Worm (Caenorhabditis elegans): ENCODE measurements around the gene Y71H2AM.11.

DNA sequence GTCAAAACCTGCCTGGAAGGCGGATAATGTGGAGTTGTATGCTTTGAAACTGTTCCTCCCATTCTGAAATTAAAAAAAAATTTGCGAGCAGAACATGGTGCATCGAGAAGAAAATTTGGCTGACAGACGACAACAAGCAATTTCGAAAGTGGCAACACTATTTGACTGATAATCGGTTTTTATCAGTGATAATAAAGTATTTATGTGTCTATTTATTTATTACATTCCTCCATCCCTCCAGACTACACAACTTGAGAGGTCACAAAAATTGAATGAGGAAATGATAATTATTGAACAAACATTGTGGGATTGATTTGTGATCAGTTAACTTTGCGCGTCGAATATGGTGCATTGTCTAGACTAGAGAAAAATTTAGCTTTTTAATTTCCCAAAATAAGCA is 14.6 kb upstream of the Y71H2AM.11 start, which contains the start of gene cest-25:
- no peak for TF ChIP-seq klf-2 (GFP tag; conservative IDR thresholded peaks at IDR 0.05)
- no peak for TF ChIP-seq cog-1 (tag; optimal IDR thresholded peaks at IDR 0.05)
